Worm (Caenorhabditis elegans) whole organism, early embryonic: ENCODE results near the gene trpp-9.

ENCODE experiments used
- aly-1 ChIP-seq: sonication (generic microtip); optimal IDR thresholded peaks from 2 replicates; lab custom pipeline; 2016; ENCODE audit warnings: missing genetic modification characterization, missing compliant biosample characterization
- ama-1 ChIP-seq: fragments of 150-350 bp; optimal IDR thresholded peaks from 2 replicates; lab custom pipeline; 2014
- ceh-13 ChIP-seq: fragments of 200-800 bp; sonication (Bioruptor generic); optimal IDR thresholded peaks from 2 replicates; lab custom pipeline; 2018; ENCODE audit warnings: mild to moderate bottlenecking, missing genetic modification characterization, missing compliant biosample characterization
- ets-7 ChIP-seq: sonication (generic microtip); optimal IDR thresholded peaks from 2 replicates; lab custom pipeline; 2016; ENCODE audit warnings: missing genotype, missing genetic modification characterization, missing compliant biosample characterization
- flt-1 ChIP-seq: fragments of 200-800 bp; sonication (Bioruptor generic); IDR thresholded peaks from 2 replicates; pipeline ENCODE4 v1.3.6; 2022; ENCODE audit warnings: missing genetic modification characterization, missing compliant biosample characterization
- pes-1 ChIP-seq: fragments of 200-800 bp; sonication (Bioruptor generic); IDR thresholded peaks from 2 replicates; pipeline ENCODE4 v1.3.6; 2022; ENCODE audit warnings: missing genetic modification reagents, missing genetic modification characterization, missing compliant biosample characterization
- tbx-11 ChIP-seq: fragments of 200-800 bp; sonication (Bioruptor generic); IDR thresholded peaks from 2 replicates; pipeline ENCODE4 v1.3.6; 2022; ENCODE audit warnings: missing genetic modification characterization, missing compliant biosample characterization

- no peak for TF ChIP-seq tbx-11
- TF ChIP-seq ama-1 (lab: Kevin White, UChicago) = no peak
- no peak for TF ChIP-seq pes-1 (GFP tag; lab: Robert Waterston, UW)
- no peak for TF ChIP-seq ets-7 (tag; lab: Kevin White, UChicago)
- no peak for TF ChIP-seq flt-1 (GFP tag; lab: Robert Waterston, UW)
- TF ChIP-seq aly-1 (tag; lab: Kevin White, UChicago) = no peak
- TF ChIP-seq ceh-13 (GFP tag; lab: Kevin White, UChicago) = no peak
Measured at ce11 chrX:11555046-11555445, 8.7 kb upstream of the trpp-9 start.
